Worm (Caenorhabditis elegans) whole organism, early embryonic: ENCODE results near the gene nrde-1.

Experiments used
- ama-1 ChIP-seq: fragments of 150-350 bp; optimal IDR thresholded peaks from 2 replicates; lab custom pipeline; 2014
- hmg-4 ChIP-seq: fragments of 200-800 bp; sonication (Bioruptor generic); optimal IDR thresholded peaks from 2 replicates; lab custom pipeline; 2018; ENCODE audit warnings: mild to moderate bottlenecking, missing genetic modification characterization, missing compliant biosample characterization
- hnd-1 ChIP-seq: sonication (generic microtip); optimal IDR thresholded peaks from 2 replicates; lab custom pipeline; 2016; ENCODE audit warnings: missing genetic modification characterization, missing compliant biosample characterization
- tbx-37 ChIP-seq: fragments of 200-800 bp; sonication (Bioruptor generic); conservative IDR thresholded peaks from 2 replicates; pipeline ENCODE4 v1.3.6; 2022; ENCODE audit warnings: missing genetic modification reagents, missing genetic modification characterization, missing compliant biosample characterization
- tra-4 ChIP-seq: sonication (generic microtip); optimal IDR thresholded peaks from 2 replicates; lab custom pipeline; 2017; ENCODE audit warnings: missing genetic modification characterization, missing compliant biosample characterization

DNA sequence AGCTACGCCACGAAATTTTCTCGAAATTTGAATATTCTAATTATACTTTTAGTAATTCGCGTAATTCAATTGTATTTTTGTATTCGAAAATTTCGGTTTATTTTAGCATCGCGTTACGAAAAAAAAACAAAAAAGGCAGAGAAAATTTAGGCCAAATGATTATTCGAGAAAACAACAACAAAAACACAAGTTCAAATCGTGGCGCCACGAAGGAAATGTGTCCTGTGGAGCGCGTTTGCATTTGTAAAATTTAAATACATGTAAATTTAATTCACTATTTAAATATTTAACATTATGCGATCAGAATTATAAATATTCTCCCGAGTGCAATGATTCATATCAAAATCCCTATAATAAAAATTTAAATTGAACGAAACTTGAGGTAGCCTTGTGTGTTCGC is 10.5 kb downstream of the nrde-1 start:
- TF ChIP-seq tbx-37 (GFP tag; lab: Robert Waterston, UW) = no peak
- no peak for TF ChIP-seq hmg-4 (GFP tag; lab: Kevin White, UChicago)
- no peak for TF ChIP-seq hnd-1
- no peak for TF ChIP-seq ama-1 (lab: Kevin White, UChicago)
- TF ChIP-seq tra-4 (tag; lab: Kevin White, UChicago) = no peak
